Worm (Caenorhabditis elegans) whole organism, L4 larva: ENCODE data around the gene ubc-8.

Experiments used
- D1046.2 ChIP-seq: fragments of 200-800 bp; sonication (Bioruptor generic); IDR thresholded peaks from 2 replicates; pipeline ENCODE4 v1.3.6; 2022; ENCODE audit warnings: missing genetic modification characterization, missing compliant biosample characterization
- F26F4.8 ChIP-seq: fragments of 200-800 bp; sonication (Bioruptor generic); conservative IDR thresholded peaks from 2 replicates; pipeline ENCODE4 v1.3.6; 2022; ENCODE audit warnings: missing genetic modification characterization, missing compliant biosample characterization
- T20F7.1 ChIP-seq: fragments of 200-800 bp; sonication (Bioruptor generic); optimal IDR thresholded peaks from 2 replicates; lab custom pipeline; 2018; ENCODE audit warnings: mild to moderate bottlenecking, missing genetic modification characterization, missing compliant biosample characterization
- T26A8.4 ChIP-seq: fragments of 200-800 bp; sonication (Bioruptor generic); IDR thresholded peaks from 2 replicates; pipeline ENCODE4 v1.3.6; 2022; ENCODE audit warnings: missing genetic modification characterization, missing compliant biosample characterization
- Y48G9A.11 ChIP-seq: fragments of 200-800 bp; sonication (Bioruptor generic); IDR thresholded peaks from 2 replicates; pipeline ENCODE4 v1.3.6; 2022; ENCODE audit warnings: missing genetic modification reagents, missing genetic modification characterization, missing compliant biosample characterization
- aha-1 ChIP-seq: fragments of 150-350 bp; peaks from one replicate; lab custom pipeline; 2014; ENCODE audit warnings: missing biosample characterization, missing genetic modification characterization
- arid-1 ChIP-seq: fragments of 200-800 bp; sonication (Bioruptor generic); conservative IDR thresholded peaks from 2 replicates; pipeline ENCODE4 v1.3.6; 2022; ENCODE audit warnings: missing genetic modification reagents, missing genetic modification characterization, missing compliant biosample characterization
- ceh-20 ChIP-seq: fragments of 200-800 bp; sonication (Bioruptor generic); IDR thresholded peaks from 2 replicates; pipeline ENCODE4 v1.3.6; 2022; ENCODE audit warnings: missing genetic modification reagents, missing genetic modification characterization, missing compliant biosample characterization
- ceh-28 ChIP-seq: fragments of 150-350 bp; optimal IDR thresholded peaks from 2 replicates; lab custom pipeline; 2014; ENCODE audit warnings: missing biosample characterization, missing genetic modification reagents, missing genetic modification characterization
- ceh-32 ChIP-seq: sonication (generic microtip); optimal IDR thresholded peaks from 2 replicates; lab custom pipeline; 2016; ENCODE audit warnings: mild to moderate bottlenecking, missing genetic modification characterization, missing compliant biosample characterization; ENCODE audit not compliant: poor library complexity
- ceh-44 ChIP-seq: fragments of 200-800 bp; sonication (Bioruptor generic); IDR thresholded peaks from 2 replicates; pipeline ENCODE4 v1.3.6; 2022; ENCODE audit warnings: missing genetic modification reagents, missing genetic modification characterization, missing compliant biosample characterization
- cey-2 ChIP-seq: sonication (generic microtip); optimal IDR thresholded peaks from 3 replicates; lab custom pipeline; 2017; ENCODE audit warnings: missing genetic modification characterization, mild to moderate bottlenecking, missing compliant biosample characterization, antibody characterized with exemption, borderline replicate concordance; ENCODE audit not compliant: insufficient read depth
- ctbp-1 ChIP-seq: fragments of 200-800 bp; sonication (Bioruptor generic); IDR thresholded peaks from 2 replicates; pipeline ENCODE4 v1.3.6; 2022; ENCODE audit warnings: missing genetic modification reagents, missing genetic modification characterization, missing compliant biosample characterization
- egl-43 ChIP-seq: fragments of 200-800 bp; sonication (Bioruptor generic); IDR thresholded peaks from 2 replicates; pipeline ENCODE4 v1.3.6; 2022; ENCODE audit warnings: missing genetic modification reagents, missing genetic modification characterization, missing compliant biosample characterization
- lim-7 ChIP-seq: fragments of 200-800 bp; sonication (Bioruptor generic); IDR thresholded peaks from 2 replicates; pipeline ENCODE4 v1.3.6; 2022; ENCODE audit warnings: missing genetic modification characterization, missing compliant biosample characterization
- lin-1 ChIP-seq: fragments of 200-800 bp; sonication (Bioruptor generic); IDR thresholded peaks from 2 replicates; pipeline ENCODE4 v1.3.6; 2022; ENCODE audit warnings: missing genetic modification reagents, missing genetic modification characterization, missing compliant biosample characterization
- lin-29 ChIP-seq: fragments of 200-800 bp; sonication (Bioruptor generic); IDR thresholded peaks from 2 replicates; pipeline ENCODE4 v1.3.6; 2022; ENCODE audit warnings: missing genetic modification reagents, missing genetic modification characterization, missing compliant biosample characterization
- lsy-2 ChIP-seq, 2 experiments: fragments of 150-350 bp in 1 of 2; sonication (generic microtip) in 1 of 2; optimal IDR thresholded peaks; 2 replicates each; lab custom pipeline; 2014 to 2017; ENCODE audit warnings: missing biosample characterization in 2 of 2, missing genetic modification characterization in 2 of 2
- madf-9 ChIP-seq: fragments of 200-800 bp; sonication (Bioruptor generic); conservative IDR thresholded peaks from 2 replicates; pipeline ENCODE4 v1.3.6; 2022; ENCODE audit warnings: missing genetic modification reagents, missing genetic modification characterization, missing compliant biosample characterization
- mdt-29 ChIP-seq: fragments of 200-800 bp; sonication (Bioruptor generic); IDR thresholded peaks from 2 replicates; pipeline ENCODE4 v1.3.6; 2022; ENCODE audit warnings: missing genetic modification reagents, missing genetic modification characterization, missing compliant biosample characterization
- mxl-2 ChIP-seq: fragments of 200-800 bp; sonication (Bioruptor generic); conservative IDR thresholded peaks from 2 replicates; pipeline ENCODE4 v1.3.6; 2022; ENCODE audit warnings: missing genetic modification reagents, missing genetic modification characterization, missing compliant biosample characterization
- nhr-10 ChIP-seq: fragments of 150-350 bp; optimal IDR thresholded peaks from 2 replicates; lab custom pipeline; 2014; ENCODE audit warnings: missing biosample characterization, missing genetic modification characterization
- nhr-25 ChIP-seq: sonication (generic microtip); optimal IDR thresholded peaks from 2 replicates; lab custom pipeline; 2017; ENCODE audit warnings: missing genetic modification characterization, mild to moderate bottlenecking, missing compliant biosample characterization, antibody characterized with exemption, moderate library complexity, borderline replicate concordance; ENCODE audit not compliant: insufficient read depth
- nhr-42 ChIP-seq: fragments of 200-800 bp; sonication (Bioruptor generic); IDR thresholded peaks from 2 replicates; pipeline ENCODE4 v1.3.6; 2022; ENCODE audit warnings: missing genetic modification characterization, missing compliant biosample characterization
- nhr-77 ChIP-seq: fragments of 150-350 bp; optimal IDR thresholded peaks from 2 replicates; lab custom pipeline; 2014; ENCODE audit warnings: missing biosample characterization, missing genetic modification characterization
- php-3 ChIP-seq: fragments of 200-800 bp; sonication (Bioruptor generic); IDR thresholded peaks from 2 replicates; pipeline ENCODE4 v1.3.6; 2022; ENCODE audit warnings: missing genetic modification reagents, missing genetic modification characterization, missing compliant biosample characterization
- rbr-2 ChIP-seq: sonication (generic microtip); optimal IDR thresholded peaks from 2 replicates; lab custom pipeline; 2016; ENCODE audit warnings: missing genotype, missing genetic modification characterization, missing compliant biosample characterization
- sdz-12 ChIP-seq: fragments of 200-800 bp; sonication (Bioruptor generic); optimal IDR thresholded peaks from 2 replicates; lab custom pipeline; 2018; ENCODE audit warnings: mild to moderate bottlenecking, missing genetic modification characterization, missing compliant biosample characterization
- set-16 ChIP-seq: fragments of 200-800 bp; sonication (Bioruptor generic); IDR thresholded peaks from 2 replicates; pipeline ENCODE4 v1.3.6; 2022; ENCODE audit warnings: missing genetic modification reagents, missing genetic modification characterization, missing compliant biosample characterization
- tag-97 ChIP-seq: fragments of 200-800 bp; sonication (Bioruptor generic); IDR thresholded peaks from 2 replicates; pipeline ENCODE4 v1.3.6; 2022; ENCODE audit warnings: missing genetic modification characterization, missing compliant biosample characterization
- unc-62 ChIP-seq, 3 experiments: fragments of 150-350 bp in 1 of 3; sonication (generic microtip); optimal IDR thresholded peaks in 2 of 3; peaks in 1 of 3; 1 replicate in 1 of 3; 2 replicates in 2 of 3; lab custom pipeline; 2014 to 2017; ENCODE audit warnings: missing biosample characterization in 3 of 3, missing genetic modification characterization in 3 of 3, missing genetic modification reagents in 3 of 3, missing genotype in 1 of 3
- zip-11 ChIP-seq: fragments of 200-800 bp; sonication (Bioruptor generic); IDR thresholded peaks from 2 replicates; pipeline ENCODE4 v1.3.6; 2022; ENCODE audit warnings: missing genetic modification characterization, missing compliant biosample characterization
- ztf-11 ChIP-seq: fragments of 150-350 bp; optimal IDR thresholded peaks from 2 replicates; lab custom pipeline; 2014; ENCODE audit warnings: missing biosample characterization, missing genetic modification characterization

Gene ubc-8

DNA sequence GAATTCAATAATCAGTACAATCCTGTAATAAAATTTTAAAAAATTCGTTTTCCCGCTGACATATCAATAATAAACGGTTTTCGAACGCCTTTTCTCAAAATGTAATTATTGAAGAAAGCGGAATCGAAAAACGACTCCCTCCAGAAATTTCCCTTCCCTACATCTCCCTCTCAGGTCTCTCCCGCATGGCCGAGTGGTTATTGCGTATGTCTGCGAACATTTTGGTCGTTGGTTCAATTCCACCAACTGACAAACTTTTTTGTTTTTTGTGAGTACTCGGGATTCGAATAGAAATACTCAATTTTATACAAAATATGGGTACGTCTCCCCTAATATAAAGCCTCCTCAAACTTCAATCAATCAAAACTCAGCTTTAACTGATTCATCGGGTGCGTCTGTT, 33.0 kb upstream of the ubc-8 start (continued):
- TF ChIP-seq madf-9 (GFP tag; lab: Robert Waterston, UW) (peak; percentile 90), egl-43 (peak; percentile 97), arid-1 (GFP tag; lab: Robert Waterston, UW) (peak; percentile 92), ctbp-1 (GFP tag; lab: Robert Waterston, UW) (peak; percentile 90), F26F4.8 (GFP tag; lab: Robert Waterston, UW) (peak; percentile 97), T26A8.4 (GFP tag; lab: Robert Waterston, UW) (peak; percentile 78), ceh-20 (GFP tag; lab: Robert Waterston, UW) (peak; percentile 73; the same call in 1 of the 2 replicates), Y48G9A.11 (GFP tag; lab: Robert Waterston, UW) (peak; percentile 84), zip-11 (GFP tag; lab: Robert Waterston, UW) (peak; percentile 88; the same call in 1 of the 2 replicates), mdt-29 (GFP tag; lab: Robert Waterston, UW) (peak; percentile 81), php-3 (peak; percentile 81), nhr-42 (GFP tag; lab: Robert Waterston, UW) (peak; percentile 79)

- TF ChIP-seq ztf-11 (tag; lab: Kevin White, UChicago), result no peak
- no peak for TF ChIP-seq lin-29 (GFP tag; lab: Robert Waterston, UW)
- TF ChIP-seq lim-7 (GFP tag; lab: Robert Waterston, UW), result no peak
- TF ChIP-seq cey-2, result no peak
- no peak for TF ChIP-seq lin-1 (GFP tag; lab: Robert Waterston, UW)
- no peak for TF ChIP-seq ceh-32 (tag; lab: Kevin White, UChicago)
- no peak for TF ChIP-seq rbr-2 (tag; lab: Kevin White, UChicago)
Observed at ce11 chrIV:2738466-2738865, 31.4 kb upstream of the ubc-8 start.

ce11 chrIV:2736575-2736974, 29.5 kb upstream of the ubc-8 start:
- TF ChIP-seq unc-62 (GFP tag; optimal IDR thresholded peaks at IDR 0.05 in 1 of 2; lab: Kevin White, UChicago), result no peak
- TF ChIP-seq unc-62 (tag; optimal IDR thresholded peaks at IDR 0.05; lab: Kevin White, UChicago), result no peak
- no peak for TF ChIP-seq nhr-77 (tag; lab: Kevin White, UChicago)
- peak; percentile 50 for TF ChIP-seq ceh-28
- no peak for TF ChIP-seq aha-1 (tag; lab: Kevin White, UChicago)

- no peak for TF ChIP-seq lin-1 (GFP tag; lab: Robert Waterston, UW)
- no peak for TF ChIP-seq rbr-2 (tag; lab: Kevin White, UChicago)
- no peak for TF ChIP-seq nhr-42 (GFP tag; lab: Robert Waterston, UW)
- TF ChIP-seq D1046.2 (GFP tag; lab: Robert Waterston, UW), result no peak
- no peak for TF ChIP-seq tag-97
- no peak for TF ChIP-seq sdz-12
- TF ChIP-seq T20F7.1 (GFP tag; lab: Kevin White, UChicago), result no peak
- TF ChIP-seq set-16 (GFP tag; lab: Robert Waterston, UW), result no peak
- TF ChIP-seq mxl-2 (GFP tag; lab: Robert Waterston, UW), result no peak
- no peak for TF ChIP-seq nhr-25 (tag; lab: Kevin White, UChicago)
- TF ChIP-seq lsy-2 (tag; optimal IDR thresholded peaks at IDR 0.05; lab: Kevin White, UChicago), result no peak
- TF ChIP-seq nhr-10 (tag; lab: Kevin White, UChicago), result no peak
- no peak for TF ChIP-seq ceh-44 (GFP tag; lab: Robert Waterston, UW)
- TF ChIP-seq madf-9 (GFP tag; lab: Robert Waterston, UW), result no peak
- TF ChIP-seq T26A8.4 (GFP tag; lab: Robert Waterston, UW), result no peak
Observed at ce11 chrIV:2734675-2735074, 27.6 kb upstream of the ubc-8 start.
